Fruit fly (Drosophila melanogaster) whole organism, wandering third instar larva: ENCODE measurements around the gene Cdc50.
A peak's percentile ranks its signal among the peaks of the same experiment; 100 is the strongest.

Experiments
- Abd-B ChIP-seq: fragments of >200 bp; optimal IDR thresholded peaks from 2 replicates; lab custom pipeline; 2017; ENCODE audit warnings: missing biosample characterization, missing genetic modification characterization
- CrebA ChIP-seq: fragments of 200-800 bp; sonication (Bioruptor generic); optimal IDR thresholded peaks from 2 replicates; lab custom pipeline; 2016; ENCODE audit warnings: missing biosample characterization, mild to moderate bottlenecking, missing genetic modification characterization, borderline replicate concordance
- Dif ChIP-seq: fragments of 200-275, 200-300 bp; sonication (Bioruptor generic); optimal IDR thresholded peaks from 2 replicates; lab custom pipeline; 2018; ENCODE audit warnings: missing biosample characterization, missing genetic modification characterization; ENCODE audit not compliant: partially characterized antibody
- GATAd ChIP-seq: sonication (Bioruptor generic); optimal IDR thresholded peaks from 2 replicates; lab custom pipeline; 2016; ENCODE audit warnings: missing biosample characterization, missing genetic modification characterization
- Jra ChIP-seq: sonication (Bioruptor generic); optimal IDR thresholded peaks from 2 replicates; lab custom pipeline; 2016; ENCODE audit warnings: missing biosample characterization, missing genetic modification characterization
- br ChIP-seq: fragments of 200-800 bp; sonication (Bioruptor generic); optimal IDR thresholded peaks from 2 replicates; lab custom pipeline; 2016; ENCODE audit warnings: missing biosample characterization, missing genetic modification characterization
- ey ChIP-seq: fragments of 200-800 bp; sonication (Bioruptor generic); optimal IDR thresholded peaks from 2 replicates; lab custom pipeline; 2016; ENCODE audit warnings: missing biosample characterization, missing genetic modification characterization
- lola ChIP-seq: fragments of >200 bp; optimal IDR thresholded peaks from 2 replicates; lab custom pipeline; 2017; ENCODE audit warnings: missing biosample characterization, missing genetic modification characterization
- psq ChIP-seq: fragments of 200-800 bp; sonication (Bioruptor generic); optimal IDR thresholded peaks from 3 replicates; lab custom pipeline; 2017; ENCODE audit warnings: missing biosample characterization, mild to moderate bottlenecking, missing genetic modification characterization, moderate library complexity
- rgr ChIP-seq: fragments of 200-800 bp; sonication (Bioruptor generic); optimal IDR thresholded peaks from 3 replicates; lab custom pipeline; 2016; ENCODE audit warnings: missing biosample characterization, mild to moderate bottlenecking, missing genetic modification characterization
- usp ChIP-seq: fragments of >200 bp; optimal IDR thresholded peaks from 2 replicates; lab custom pipeline; 2017; ENCODE audit warnings: missing biosample characterization, missing genetic modification characterization

DNA sequence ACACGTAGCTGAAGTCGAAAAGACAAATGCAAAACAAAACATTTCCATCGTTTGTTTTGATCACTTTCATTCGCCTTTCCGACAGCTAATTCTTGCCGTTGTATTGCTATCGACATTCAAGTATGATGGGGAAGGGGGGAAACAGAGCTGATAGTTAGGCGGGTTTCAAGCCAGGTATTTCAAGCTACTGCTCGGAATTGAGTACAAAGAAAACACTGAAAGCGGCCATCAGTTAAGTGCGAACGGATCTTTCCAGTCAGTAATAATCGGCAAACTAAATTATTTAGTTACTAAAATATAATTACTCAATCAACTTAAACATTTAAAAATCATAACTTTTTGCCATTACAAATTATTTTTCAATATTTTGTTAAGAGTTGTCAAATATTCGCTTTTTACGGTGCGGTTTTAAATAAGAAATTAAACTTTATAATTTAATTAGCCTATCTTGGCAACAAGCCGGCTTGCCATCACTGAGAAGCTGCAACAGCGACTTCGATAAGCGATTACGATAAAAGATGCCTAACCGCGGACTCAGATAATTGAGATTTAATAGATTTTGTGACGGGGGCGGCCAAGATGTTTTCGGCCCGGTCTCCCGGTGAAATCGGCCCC, 13.2 kb downstream of the Cdc50 start:
- TF ChIP-seq lola (no peak), usp (GFP tag; lab: Kevin White, UChicago) (no peak), Dif (GFP tag; lab: Kevin White, UChicago) (no peak), ey (no peak), Abd-B (GFP tag; lab: Kevin White, UChicago) (no peak), br (GFP tag; lab: Kevin White, UChicago) (no peak), Jra (GFP tag; lab: Kevin White, UChicago) (no peak), rgr (no peak), GATAd (no peak), CrebA (GFP tag; lab: Kevin White, UChicago) (no peak), psq (GFP tag; lab: Kevin White, UChicago) (peak; percentile 70)
